Fruit fly (Drosophila melanogaster) whole organism, prepupa: Measurements from ENCODE around the gene CG12507.

Experiments used
- Blimp-1 ChIP-seq: fragments of 200-800 bp; sonication (Bioruptor generic); optimal IDR thresholded peaks from 3 replicates; lab custom pipeline; 2017; ENCODE audit warnings: missing biosample characterization, missing genetic modification characterization, mild to moderate bottlenecking, moderate library complexity, missing genetic modification reagents
- CG10669 ChIP-seq: fragments of 200-800 bp; sonication (Bioruptor generic); optimal IDR thresholded peaks from 3 replicates; lab custom pipeline; 2018; ENCODE audit warnings: missing biosample characterization, mild to moderate bottlenecking, missing genetic modification characterization, moderate library complexity
- CG11294 ChIP-seq: fragments of 200-800 bp; sonication (Bioruptor generic); IDR thresholded peaks from 2 replicates; pipeline ENCODE4 v1.3.6; 2022; ENCODE audit warnings: missing biosample characterization, missing genetic modification characterization
- CG11762 ChIP-seq: fragments of 200-800 bp; sonication (Bioruptor generic); optimal IDR thresholded peaks from 3 replicates; lab custom pipeline; 2016; ENCODE audit warnings: missing biosample characterization, missing genetic modification characterization; ENCODE audit not compliant: insufficient read depth
- CG11902 ChIP-seq: fragments of 200-800 bp; sonication (Bioruptor generic); optimal IDR thresholded peaks from 3 replicates; lab custom pipeline; 2016; ENCODE audit warnings: missing biosample characterization, missing genetic modification characterization
- CG16779 ChIP-seq: fragments of 200-800 bp; sonication (Bioruptor generic); optimal IDR thresholded peaks from 3 replicates; lab custom pipeline; 2017; ENCODE audit warnings: missing biosample characterization, mild to moderate bottlenecking, missing genetic modification characterization
- CG3032 ChIP-seq: fragments of 200-800 bp; optimal IDR thresholded peaks from 2 replicates; lab custom pipeline; 2019; ENCODE audit warnings: missing biosample characterization, mild to moderate bottlenecking, missing genetic modification characterization, moderate library complexity
- CG31627 ChIP-seq: fragments of 200-800 bp; sonication (Bioruptor generic); optimal IDR thresholded peaks from 3 replicates; lab custom pipeline; 2016; ENCODE audit warnings: missing biosample characterization, missing genetic modification characterization
- CG32006 ChIP-seq: fragments of 200-800 bp; sonication (Bioruptor generic); optimal IDR thresholded peaks from 3 replicates; lab custom pipeline; 2017; ENCODE audit warnings: missing biosample characterization, mild to moderate bottlenecking, missing genetic modification characterization
- CG34406 ChIP-seq: fragments of 200-800 bp; sonication (Bioruptor generic); optimal IDR thresholded peaks from 3 replicates; lab custom pipeline; 2016; ENCODE audit warnings: missing biosample characterization, missing genetic modification characterization
- CG3919 ChIP-seq: fragments of 200-800 bp; sonication (Bioruptor generic); optimal IDR thresholded peaks from 3 replicates; lab custom pipeline; 2016; ENCODE audit warnings: missing biosample characterization, missing genetic modification characterization
- CG4318 ChIP-seq: fragments of 200-800 bp; sonication (Bioruptor generic); optimal IDR thresholded peaks from 3 replicates; lab custom pipeline; 2017; ENCODE audit warnings: missing biosample characterization, mild to moderate bottlenecking, missing genetic modification characterization
- CG6163 ChIP-seq: fragments of 200-800 bp; sonication (Bioruptor generic); IDR thresholded peaks from 3 replicates; pipeline ENCODE4 v1.3.6; 2022; ENCODE audit warnings: missing biosample characterization, missing genetic modification characterization
- CG6276 ChIP-seq: fragments of 200-800 bp; sonication (Bioruptor generic); optimal IDR thresholded peaks from 2 replicates; lab custom pipeline; 2017; ENCODE audit warnings: missing biosample characterization, mild to moderate bottlenecking, missing genetic modification characterization
- CG6792 ChIP-seq: fragments of 200-800 bp; sonication (Bioruptor generic); optimal IDR thresholded peaks from 3 replicates; lab custom pipeline; 2016; ENCODE audit warnings: missing biosample characterization, missing genetic modification characterization
- CG6854 ChIP-seq: fragments of 200-800 bp; sonication (Bioruptor generic); optimal IDR thresholded peaks from 2 replicates; lab custom pipeline; 2017; ENCODE audit warnings: missing biosample characterization, mild to moderate bottlenecking, missing genetic modification characterization
- CG7368 ChIP-seq: fragments of 200-800 bp; sonication (Bioruptor generic); optimal IDR thresholded peaks from 3 replicates; lab custom pipeline; 2016; ENCODE audit warnings: missing biosample characterization, missing genetic modification characterization
- CG8119 ChIP-seq: fragments of 200-800 bp; sonication (Bioruptor generic); IDR thresholded peaks from 3 replicates; pipeline ENCODE4 v1.3.6; 2022; ENCODE audit warnings: missing biosample characterization, missing genetic modification characterization
- CG8632 ChIP-seq: fragments of 200-800 bp; sonication (Bioruptor generic); optimal IDR thresholded peaks from 3 replicates; lab custom pipeline; 2016; ENCODE audit warnings: missing biosample characterization, missing genetic modification characterization
- CG9139 ChIP-seq: fragments of 200-800 bp; sonication (Bioruptor generic); optimal IDR thresholded peaks from 3 replicates; lab custom pipeline; 2017; ENCODE audit warnings: missing biosample characterization, mild to moderate bottlenecking, missing genetic modification characterization
- Eip75B ChIP-seq: fragments of 200-800 bp; sonication (Bioruptor generic); optimal IDR thresholded peaks from 3 replicates; lab custom pipeline; 2016; ENCODE audit warnings: missing biosample characterization, missing genetic modification characterization
- Eip78C ChIP-seq: fragments of 200-800 bp; sonication (Bioruptor generic); peaks from one replicate; lab custom pipeline; 2016; ENCODE audit warnings: missing biosample characterization, missing genetic modification characterization
- Eip93F ChIP-seq: fragments of 200-800 bp; sonication (Bioruptor generic); optimal IDR thresholded peaks from 2 replicates; lab custom pipeline; 2016; ENCODE audit warnings: missing biosample characterization, mild to moderate bottlenecking, missing genetic modification characterization
- Ets21C ChIP-seq: fragments of 200-800 bp; sonication (Bioruptor generic); optimal IDR thresholded peaks from 3 replicates; lab custom pipeline; 2016; ENCODE audit warnings: missing biosample characterization, missing genetic modification characterization
- Ets96B ChIP-seq: fragments of 200-800 bp; optimal IDR thresholded peaks from 2 replicates; lab custom pipeline; 2019; ENCODE audit warnings: missing biosample characterization, mild to moderate bottlenecking, missing genetic modification characterization, moderate library complexity
- Gug ChIP-seq: fragments of 200-800 bp; sonication (Bioruptor generic); IDR thresholded peaks from 2 replicates; pipeline ENCODE4 v1.3.6; 2022; ENCODE audit warnings: missing biosample characterization, missing genetic modification characterization
- Hr38 ChIP-seq: sonication (Bioruptor generic); optimal IDR thresholded peaks from 2 replicates; lab custom pipeline; 2016; ENCODE audit warnings: missing biosample characterization, missing genetic modification characterization
- Hr39 ChIP-seq: fragments of 200-800 bp; sonication (Bioruptor generic); optimal IDR thresholded peaks from 2 replicates; lab custom pipeline; 2016; ENCODE audit warnings: missing biosample characterization, missing genetic modification characterization
- Hr4 ChIP-seq: fragments of 200-800 bp; sonication (Bioruptor generic); optimal IDR thresholded peaks from 3 replicates; lab custom pipeline; 2016; ENCODE audit warnings: missing biosample characterization, missing genetic modification characterization
- Lpt ChIP-seq: fragments of 200-800 bp; sonication (Bioruptor generic); optimal IDR thresholded peaks from 3 replicates; lab custom pipeline; 2016; ENCODE audit warnings: missing biosample characterization, missing genetic modification characterization
- Met ChIP-seq: fragments of 200-800 bp; sonication (Bioruptor generic); optimal IDR thresholded peaks from 3 replicates; lab custom pipeline; 2016; ENCODE audit warnings: missing biosample characterization, missing genetic modification characterization
- OdsH ChIP-seq: fragments of 200-800 bp; sonication (Bioruptor generic); optimal IDR thresholded peaks from 3 replicates; lab custom pipeline; 2016; ENCODE audit warnings: missing biosample characterization, missing genetic modification characterization
- Smox ChIP-seq: fragments of 200-800 bp; sonication (Bioruptor generic); optimal IDR thresholded peaks from 3 replicates; lab custom pipeline; 2016; ENCODE audit warnings: missing biosample characterization, missing genetic modification characterization
- Sox102F ChIP-seq: fragments of 200-800 bp; sonication (Bioruptor generic); optimal IDR thresholded peaks from 2 replicates; lab custom pipeline; 2016; ENCODE audit warnings: missing biosample characterization, mild to moderate bottlenecking, missing genetic modification characterization
- Sox14 ChIP-seq: fragments of 200-800 bp; sonication (Bioruptor generic); optimal IDR thresholded peaks from 3 replicates; lab custom pipeline; 2016; ENCODE audit warnings: missing biosample characterization, missing genetic modification characterization
- Sox15 ChIP-seq: fragments of 200-800 bp; sonication (Bioruptor generic); optimal IDR thresholded peaks from 3 replicates; lab custom pipeline; 2016; ENCODE audit warnings: missing biosample characterization, missing genetic modification characterization
- achi ChIP-seq: fragments of 200-800 bp; sonication (Bioruptor generic); optimal IDR thresholded peaks from 3 replicates; lab custom pipeline; 2016; ENCODE audit warnings: missing biosample characterization, missing genetic modification characterization
- cyc ChIP-seq: fragments of 200-800 bp; sonication (Bioruptor generic); optimal IDR thresholded peaks from 3 replicates; lab custom pipeline; 2016; ENCODE audit warnings: missing biosample characterization, missing genetic modification characterization
- dac ChIP-seq: fragments of 200-800 bp; sonication (Bioruptor generic); optimal IDR thresholded peaks from 2 replicates; lab custom pipeline; 2017; ENCODE audit warnings: missing biosample characterization, mild to moderate bottlenecking, missing genetic modification characterization
- eg ChIP-seq: fragments of 200-800 bp; sonication (Bioruptor generic); IDR thresholded peaks from 3 replicates; pipeline ENCODE4 v1.3.6; 2022; ENCODE audit warnings: missing biosample characterization, missing genetic modification characterization
- esn ChIP-seq: fragments of 200-800 bp; sonication (Bioruptor generic); optimal IDR thresholded peaks from 2 replicates; lab custom pipeline; 2016; ENCODE audit warnings: missing biosample characterization, mild to moderate bottlenecking, missing genetic modification characterization, moderate library complexity
- fd59A ChIP-seq: fragments of 200-800 bp; sonication (Bioruptor generic); optimal IDR thresholded peaks from 2 replicates; lab custom pipeline; 2017; ENCODE audit warnings: missing biosample characterization, mild to moderate bottlenecking, missing genetic modification characterization, missing genetic modification reagents
- fd85E ChIP-seq: fragments of 200-800 bp; sonication (Bioruptor generic); optimal IDR thresholded peaks from 3 replicates; lab custom pipeline; 2016; ENCODE audit warnings: missing biosample characterization, missing genetic modification characterization
- lz ChIP-seq: fragments of 200-800 bp; sonication (Bioruptor generic); optimal IDR thresholded peaks from 3 replicates; lab custom pipeline; 2016; ENCODE audit warnings: missing biosample characterization, missing genetic modification characterization
- net ChIP-seq: fragments of 200-800 bp; sonication (Bioruptor generic); optimal IDR thresholded peaks from 3 replicates; lab custom pipeline; 2016; ENCODE audit warnings: missing biosample characterization, missing genetic modification characterization
- pdm3 ChIP-seq: fragments of 200-800 bp; sonication (Bioruptor generic); optimal IDR thresholded peaks from 3 replicates; lab custom pipeline; 2016; ENCODE audit warnings: missing biosample characterization, missing genetic modification characterization
- salr ChIP-seq, 2 experiments: fragments of 200-800 bp; sonication (Bioruptor generic); optimal IDR thresholded peaks; 3 replicates each; lab custom pipeline; 2016 to 2018; ENCODE audit warnings: missing biosample characterization in 2 of 2, missing genetic modification characterization in 2 of 2, mild to moderate bottlenecking in 1 of 2
- spab ChIP-seq: fragments of 200-800 bp; sonication (Bioruptor generic); optimal IDR thresholded peaks from 2 replicates; lab custom pipeline; 2017; ENCODE audit warnings: missing biosample characterization, mild to moderate bottlenecking, missing genetic modification characterization, missing genetic modification reagents
- ss ChIP-seq, 2 experiments: fragments of 200-800 bp; sonication (Bioruptor generic); optimal IDR thresholded peaks; 2 replicates in 1 of 2; 3 replicates in 1 of 2; lab custom pipeline; 2017 to 2018; ENCODE audit warnings: mild to moderate bottlenecking in 2 of 2, missing biosample characterization in 2 of 2, missing genetic modification characterization in 2 of 2, moderate library complexity in 1 of 2
- svp ChIP-seq: fragments of 200-800 bp; sonication (Bioruptor generic); peaks from one replicate; lab custom pipeline; 2016; ENCODE audit warnings: missing biosample characterization, missing genetic modification characterization
- topi ChIP-seq: fragments of 200-800 bp; sonication (Bioruptor generic); optimal IDR thresholded peaks from 3 replicates; lab custom pipeline; 2016; ENCODE audit warnings: missing biosample characterization, missing genetic modification characterization
- vri ChIP-seq: fragments of 200-800 bp; sonication (Bioruptor generic); optimal IDR thresholded peaks from 3 replicates; lab custom pipeline; 2016; ENCODE audit warnings: missing biosample characterization, mild to moderate bottlenecking, missing genetic modification characterization

Gene CG12507

DNA sequence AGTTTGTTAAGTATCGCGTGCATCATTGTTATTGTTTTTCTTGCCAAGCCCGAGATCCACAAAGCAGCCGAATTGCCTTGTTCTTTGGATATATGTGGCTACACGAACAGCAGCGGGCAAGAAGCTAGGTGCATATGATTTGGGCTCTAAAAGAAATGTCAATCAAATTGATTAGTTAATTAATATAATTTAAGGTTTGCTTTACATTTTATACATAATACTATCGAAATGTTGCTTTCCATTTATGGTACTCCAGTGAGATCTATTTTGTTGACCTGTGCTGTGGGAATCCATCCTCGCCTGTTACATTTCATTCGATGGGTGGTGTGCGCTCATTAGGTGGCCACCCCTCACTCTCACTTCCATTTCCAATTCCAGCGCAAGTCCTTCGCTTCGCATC, 2.9 kb downstream of the CG12507 start:
- TF ChIP-seq salr (GFP tag; optimal IDR thresholded peaks at IDR 0.05; lab: Kevin White, UChicago) (peak in 1 of 2 experiments; percentile 6), Met (GFP tag; lab: Kevin White, UChicago) (peak; percentile 61), Eip78C (GFP tag; lab: Kevin White, UChicago) (peak; percentile 90), vri (peak; percentile 26), CG6276 (GFP tag; lab: Kevin White, UChicago) (no peak), CG6854 (GFP tag; lab: Kevin White, UChicago) (peak; percentile 6), CG3919 (GFP tag; lab: Kevin White, UChicago) (peak; percentile 65), CG32006 (GFP tag; lab: Kevin White, UChicago) (peak; percentile 55), Lpt (GFP tag; lab: Kevin White, UChicago) (no peak), Hr4 (GFP tag; lab: Kevin White, UChicago) (peak; percentile 49), Sox14 (peak; percentile 28), spab (GFP tag; lab: Kevin White, UChicago) (peak; percentile 58), Eip75B (GFP tag; lab: Kevin White, UChicago) (peak; percentile 59), Hr39 (GFP tag; lab: Kevin White, UChicago) (peak; percentile 53), topi (GFP tag; lab: Kevin White, UChicago) (peak; percentile 53), CG8119 (peak; percentile 58; the same call in 2 of the 3 replicates), CG9139 (GFP tag; lab: Kevin White, UChicago) (peak; percentile 27), esn (GFP tag; lab: Kevin White, UChicago) (peak; percentile 64), fd85E (GFP tag; lab: Kevin White, UChicago) (no peak), Smox (GFP tag; lab: Kevin White, UChicago) (peak; percentile 49), CG11294 (GFP tag; lab: Robert Waterston, UW) (no peak), CG16779 (tag; lab: Kevin White, UChicago) (no peak), fd59A (GFP tag; lab: Kevin White, UChicago) (peak; percentile 52), ss (GFP tag; optimal IDR thresholded peaks at IDR 0.05; lab: Kevin White, UChicago) (peak; percentile 62 to 73), Sox15 (peak; percentile 10), Hr38 (GFP tag; lab: Kevin White, UChicago) (no peak), CG6792 (GFP tag; lab: Kevin White, UChicago) (peak; percentile 59), CG7368 (GFP tag; lab: Kevin White, UChicago) (peak; percentile 51), CG3032 (peak; percentile 60), CG8632 (GFP tag; lab: Kevin White, UChicago) (peak; percentile 45), CG6163 (GFP tag; lab: Robert Waterston, UW) (peak; percentile 79), Eip93F (GFP tag; lab: Kevin White, UChicago) (peak; percentile 9), CG31627 (GFP tag; lab: Kevin White, UChicago) (peak; percentile 53), CG4318 (GFP tag; lab: Kevin White, UChicago) (no peak), Ets96B (tag; lab: Kevin White, UChicago) (peak; percentile 66), pdm3 (GFP tag; lab: Kevin White, UChicago) (peak; percentile 62), CG10669 (GFP tag; lab: Kevin White, UChicago) (peak; percentile 65), eg (GFP tag; lab: Robert Waterston, UW) (peak; percentile 42; the same call in 2 of the 3 replicates), CG11902 (GFP tag; lab: Kevin White, UChicago) (peak; percentile 38), OdsH (GFP tag; lab: Kevin White, UChicago) (peak; percentile 62), lz (GFP tag; lab: Kevin White, UChicago) (peak; percentile 54), Sox102F (GFP tag; lab: Kevin White, UChicago) (peak; percentile 60), svp (peak; percentile 86), Blimp-1 (GFP tag; lab: Kevin White, UChicago) (no peak), CG11762 (GFP tag; lab: Kevin White, UChicago) (peak; percentile 29), Ets21C (GFP tag; lab: Kevin White, UChicago) (peak; percentile 18), net (GFP tag; lab: Kevin White, UChicago) (peak; percentile 29), CG34406 (peak; percentile 56), dac (GFP tag; lab: Kevin White, UChicago) (no peak), achi (GFP tag; lab: Kevin White, UChicago) (peak; percentile 60), Gug (GFP tag; lab: Robert Waterston, UW) (no peak; the same call in 1 of the 2 replicates), cyc (GFP tag; lab: Kevin White, UChicago) (peak; percentile 59)
